Worm (Caenorhabditis elegans): ENCODE data around the gene F47D12.3.

DNA sequence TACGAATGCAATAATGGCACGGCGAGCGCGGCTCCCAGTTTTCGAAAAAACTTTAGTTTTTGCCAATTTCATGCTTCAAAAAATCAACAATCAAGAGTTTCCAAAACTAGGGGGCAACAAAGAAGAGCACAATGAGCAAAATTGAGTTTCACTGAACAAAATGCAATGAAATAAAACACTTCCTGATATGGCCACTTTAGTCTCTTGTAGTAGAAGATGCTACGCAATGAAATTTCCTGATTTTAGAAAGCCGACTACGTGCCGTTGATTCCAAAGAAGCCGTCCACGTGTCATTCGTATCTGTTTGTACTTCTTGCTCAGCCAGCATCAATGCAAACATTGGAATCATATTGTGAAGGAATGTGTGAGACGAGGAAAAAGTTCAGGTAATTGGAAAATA is 36.1 kb downstream of the F47D12.3 start:
- no peak for TF ChIP-seq ets-7 (tag; optimal IDR thresholded peaks at IDR 0.05)
- no peak for TF ChIP-seq hnd-1 (tag; optimal IDR thresholded peaks at IDR 0.05)
- no peak for TF ChIP-seq ama-1 (optimal IDR thresholded peaks at IDR 0.05)
- TF ChIP-seq hmg-4 (GFP tag; optimal IDR thresholded peaks at IDR 0.05), result no peak
- no peak for TF ChIP-seq ceh-13 (GFP tag; optimal IDR thresholded peaks at IDR 0.05)
- TF ChIP-seq flt-1 (GFP tag; IDR thresholded peaks at IDR 0.05), result no peak
- TF ChIP-seq ceh-36 (tag; optimal IDR thresholded peaks at IDR 0.05), result no peak
- no peak for TF ChIP-seq tra-4 (tag; optimal IDR thresholded peaks at IDR 0.05)
- no peak for TF ChIP-seq tbx-37 (GFP tag; conservative IDR thresholded peaks at IDR 0.05)
- TF ChIP-seq hmbx-1 (tag; optimal IDR thresholded peaks at IDR 0.05), result no peak
- no peak for TF ChIP-seq tbx-11 (GFP tag; IDR thresholded peaks at IDR 0.05)
- TF ChIP-seq pes-1 (GFP tag; IDR thresholded peaks at IDR 0.05), result no peak
- no peak for TF ChIP-seq F13C5.2 (tag; optimal IDR thresholded peaks at IDR 0.05)
- TF ChIP-seq sea-1 (GFP tag; conservative IDR thresholded peaks at IDR 0.05), result no peak
